Fruit fly (Drosophila melanogaster): ENCODE data around the gene CG15482.

CG15482 gene

dm6 chr2L:13205256-13205655 is 6.4 kb downstream of the CG15482 start (continued):
- TF ChIP-seq Nf-YC (tag; optimal IDR thresholded peaks at IDR 0.05) (peak; percentile 38), HmgZ (tag; optimal IDR thresholded peaks at IDR 0.05) (peak; percentile 7), D19B (GFP tag; optimal IDR thresholded peaks at IDR 0.05) (no peak), YL-1 (GFP tag; optimal IDR thresholded peaks at IDR 0.05) (peak; percentile 2), HLH54F (GFP tag; optimal IDR thresholded peaks at IDR 0.05) (no peak), ewg (GFP tag; optimal IDR thresholded peaks at IDR 0.05) (peak; percentile 92), HLHmδ (GFP tag; optimal IDR thresholded peaks at IDR 0.05) (peak; percentile 84), CG1603 (tag; optimal IDR thresholded peaks at IDR 0.05) (peak; percentile 20), CG11695 (GFP tag; IDR thresholded peaks at IDR 0.05) (no peak), Hand (GFP tag; optimal IDR thresholded peaks at IDR 0.05) (peak; percentile 71), CG12769 (tag; optimal IDR thresholded peaks at IDR 0.05) (peak; percentile 85), CG6683 (GFP tag; optimal IDR thresholded peaks at IDR 0.05) (peak; percentile 64), ftz-f1 (GFP tag; optimal IDR thresholded peaks at IDR 0.05) (peak; percentile 95), mirr (GFP tag; optimal IDR thresholded peaks at IDR 0.05) (peak; percentile 71), repo (GFP tag; optimal IDR thresholded peaks at IDR 0.05) (no peak), tap (tag; optimal IDR thresholded peaks at IDR 0.05) (no peak), sr (GFP tag; IDR thresholded peaks at IDR 0.05) (0 out of 3 replicates have a peak, but pooled peaks have one; percentile 64), CG12104 (GFP tag; optimal IDR thresholded peaks at IDR 0.05) (no peak), tin (GFP tag; optimal IDR thresholded peaks at IDR 0.05) (no peak), CG10543 (GFP tag; optimal IDR thresholded peaks at IDR 0.05) (peak; percentile 91), eyg (GFP tag; optimal IDR thresholded peaks at IDR 0.05) (no peak), CG34224 (GFP tag; IDR thresholded peaks at IDR 0.05; ENCODE audit: partially characterized antibody) (peak; percentile 29; the same call in 1 of the 3 replicates), CG34422 (GFP tag; IDR thresholded peaks at IDR 0.05) (peak; percentile 70; the same call in 1 of the 3 replicates), CG6254 (GFP tag; optimal IDR thresholded peaks at IDR 0.05) (peak; percentile 60), nau (GFP tag; optimal IDR thresholded peaks at IDR 0.05) (no peak), gce (GFP tag; IDR thresholded peaks at IDR 0.05) (peak; percentile 70; the same call in 2 of the 3 replicates), dpn (GFP tag; optimal IDR thresholded peaks at IDR 0.05) (no peak), CG10565 (GFP tag; optimal IDR thresholded peaks at IDR 0.05) (no peak), hkb (optimal IDR thresholded peaks at IDR 0.05) (no peak), hkb (GFP tag; IDR thresholded peaks at IDR 0.05) (peak; percentile 79), CG14667 (GFP tag; IDR thresholded peaks at IDR 0.05) (no peak), gcm (GFP tag; optimal IDR thresholded peaks at IDR 0.05) (peak; percentile 76), CG17912 (GFP tag; optimal IDR thresholded peaks at IDR 0.05) (peak; percentile 41), CG1233 (GFP tag; optimal IDR thresholded peaks at IDR 0.05) (peak; percentile 29), ro (GFP tag; IDR thresholded peaks at IDR 0.05) (no peak), CG6854 (GFP tag; optimal IDR thresholded peaks at IDR 0.05) (peak; percentile 63), HLH3B (GFP tag; IDR thresholded peaks at IDR 0.05) (peak; percentile 30; the same call in 1 of the 2 replicates), jigr1 (GFP tag; IDR thresholded peaks at IDR 0.05) (no peak), CG7556 (GFP tag; optimal IDR thresholded peaks at IDR 0.05) (no peak), CG42726 (GFP tag; IDR thresholded peaks at IDR 0.05; ENCODE audit: partially characterized antibody) (no peak), Scr (GFP tag; IDR thresholded peaks at IDR 0.05; ENCODE audit: partially characterized antibody) (no peak), CG13123 (GFP tag; optimal IDR thresholded peaks at IDR 0.05) (no peak), CG2875 (GFP tag; optimal IDR thresholded peaks at IDR 0.05) (peak; percentile 10), al (GFP tag; IDR thresholded peaks at IDR 0.05) (no peak), fu2 (GFP tag; optimal IDR thresholded peaks at IDR 0.05) (no peak), CG13624 (GFP tag; optimal IDR thresholded peaks at IDR 0.05) (peak; percentile 23), mld (GFP tag; IDR thresholded peaks at IDR 0.05; ENCODE audit: partially characterized antibody) (no peak), crp (GFP tag; optimal IDR thresholded peaks at IDR 0.05) (peak in 1 of 2 experiments; percentile 7), Med (GFP tag) (peak; percentile 93), CG17385 (GFP tag; optimal IDR thresholded peaks at IDR 0.05) (peak; percentile 30)

All from whole organism, embryonic.